Fruit fly (Drosophila melanogaster) whole organism, embryonic: ENCODE results near the gene CG18788.
A peak's percentile ranks its signal among the peaks of the same experiment; 100 is the strongest.

Experiments used
- B-H2 ChIP-seq: fragments of 200-800 bp; sonication (Bioruptor generic); optimal IDR thresholded peaks from 2 replicates; lab custom pipeline; 2018; ENCODE audit warnings: missing biosample characterization, mild to moderate bottlenecking, missing genetic modification characterization
- Bdp1 ChIP-seq: fragments of 200-800 bp; sonication (Bioruptor generic); optimal IDR thresholded peaks from 3 replicates; lab custom pipeline; 2016; ENCODE audit warnings: missing biosample characterization, missing genetic modification characterization
- CG10979 ChIP-seq: fragments of 200-800 bp; sonication (Bioruptor generic); optimal IDR thresholded peaks from 2 replicates; lab custom pipeline; 2018; ENCODE audit warnings: missing biosample characterization, mild to moderate bottlenecking, missing genetic modification characterization, moderate library complexity
- CG11247 ChIP-seq: fragments of 200-800 bp; sonication (Bioruptor generic); IDR thresholded peaks from 2 replicates; pipeline ENCODE4 v1.3.6; 2022; ENCODE audit warnings: missing biosample characterization, missing genetic modification characterization
- CG11456 ChIP-seq: fragments of 200-800 bp; sonication (Bioruptor generic); IDR thresholded peaks from 3 replicates; pipeline ENCODE4 v1.3.6; 2022; ENCODE audit warnings: missing biosample characterization, missing genetic modification characterization
- CG11696 ChIP-seq: fragments of 200-800 bp; sonication (Bioruptor generic); IDR thresholded peaks from 2 replicates; pipeline ENCODE4 v1.3.6; 2022; ENCODE audit warnings: missing biosample characterization, missing genetic modification characterization
- CG1233 ChIP-seq: fragments of 200-800 bp; sonication (Bioruptor generic); optimal IDR thresholded peaks from 4 replicates; lab custom pipeline; 2018; ENCODE audit warnings: missing biosample characterization, mild to moderate bottlenecking, missing genetic modification characterization
- CG12391 ChIP-seq: fragments of 200-800 bp; sonication (Bioruptor generic); optimal IDR thresholded peaks from 3 replicates; lab custom pipeline; 2018; ENCODE audit warnings: missing biosample characterization, mild to moderate bottlenecking, missing genetic modification characterization, moderate library complexity
- CG12659 ChIP-seq: fragments of 200-800 bp; sonication (Bioruptor generic); optimal IDR thresholded peaks from 3 replicates; lab custom pipeline; 2017; ENCODE audit warnings: mild to moderate bottlenecking, missing biosample characterization, missing genetic modification reagents, missing genetic modification characterization
- CG12942 ChIP-seq: fragments of 200-800 bp; sonication (Bioruptor generic); optimal IDR thresholded peaks from 3 replicates; lab custom pipeline; 2016; ENCODE audit warnings: missing biosample characterization, missing genetic modification characterization
- CG14441 ChIP-seq: fragments of 200-800 bp; sonication (Bioruptor generic); IDR thresholded peaks from 2 replicates; pipeline ENCODE4 v1.3.6; 2022; ENCODE audit warnings: missing biosample characterization, missing genetic modification characterization
- CG14965 ChIP-seq: fragments of 200-800 bp; sonication (Bioruptor generic); optimal IDR thresholded peaks from 2 replicates; lab custom pipeline; 2016; ENCODE audit warnings: missing biosample characterization, missing genetic modification characterization, borderline replicate concordance
- CG15601 ChIP-seq: fragments of 200-800 bp; sonication (Bioruptor generic); optimal IDR thresholded peaks from 3 replicates; lab custom pipeline; 2019; ENCODE audit warnings: missing biosample characterization, mild to moderate bottlenecking, missing genetic modification characterization, moderate library complexity
- CG18011 ChIP-seq: fragments of 200-800 bp; sonication (Bioruptor generic); optimal IDR thresholded peaks from 2 replicates; lab custom pipeline; 2017; ENCODE audit warnings: missing biosample characterization, missing genetic modification characterization, mild to moderate bottlenecking, moderate library complexity, missing genotype
- CG18619 ChIP-seq: fragments of 200-800 bp; sonication (Bioruptor generic); optimal IDR thresholded peaks from 3 replicates; lab custom pipeline; 2017; ENCODE audit warnings: missing biosample characterization, mild to moderate bottlenecking, missing genetic modification characterization
- CG31441 ChIP-seq: fragments of 200-800 bp; sonication (Bioruptor generic); IDR thresholded peaks from 2 replicates; pipeline ENCODE4 v1.3.6; 2022; ENCODE audit warnings: missing biosample characterization, missing genetic modification characterization
- CG32767 ChIP-seq: fragments of 200-800 bp; sonication (Bioruptor generic); IDR thresholded peaks from 2 replicates; pipeline ENCODE4 v1.3.6; 2022; ENCODE audit warnings: missing biosample characterization, missing genetic modification characterization
- CG32772 ChIP-seq: fragments of 200-800 bp; sonication (Bioruptor generic); IDR thresholded peaks from 2 replicates; pipeline ENCODE4 v1.3.6; 2022; ENCODE audit warnings: missing biosample characterization, missing genetic modification characterization
- CG3726 ChIP-seq: fragments of 200-800 bp; sonication (Bioruptor generic); IDR thresholded peaks from 3 replicates; pipeline ENCODE4, ENCODE4 v1.3.6; 2022; ENCODE audit warnings: missing biosample characterization, missing genetic modification characterization
- CG5953 ChIP-seq: fragments of 200-800 bp; sonication (Bioruptor generic); IDR thresholded peaks from 2 replicates; pipeline ENCODE4 v1.3.6; 2022; ENCODE audit warnings: missing biosample characterization, missing genetic modification characterization
- CG6791 ChIP-seq: fragments of 200-800 bp; sonication (Bioruptor generic); IDR thresholded peaks from 3 replicates; pipeline ENCODE4 v1.3.6; 2022; ENCODE audit warnings: missing biosample characterization, missing genetic modification characterization; ENCODE audit not compliant: partially characterized antibody
- CG6854 ChIP-seq: fragments of 200-800 bp; sonication (Bioruptor generic); optimal IDR thresholded peaks from 3 replicates; lab custom pipeline; 2017; ENCODE audit warnings: missing biosample characterization, mild to moderate bottlenecking, missing genetic modification characterization
- CG7372 ChIP-seq: fragments of 200-800 bp; sonication (Bioruptor generic); IDR thresholded peaks from 2 replicates; pipeline ENCODE4 v1.3.6; 2022; ENCODE audit warnings: missing biosample characterization, missing genetic modification characterization
- CG9437 ChIP-seq: fragments of 200-800 bp; sonication (Bioruptor generic); optimal IDR thresholded peaks from 2 replicates; lab custom pipeline; 2018; ENCODE audit warnings: missing biosample characterization, mild to moderate bottlenecking, missing genetic modification characterization
- CkIIα-i1 ChIP-seq: fragments of 200-800 bp; sonication (Bioruptor generic); IDR thresholded peaks from 2 replicates; pipeline ENCODE4 v1.3.6; 2022; ENCODE audit warnings: missing biosample characterization, missing genetic modification characterization
- D19A ChIP-seq: fragments of 200-800 bp; optimal IDR thresholded peaks from 3 replicates; lab custom pipeline; 2019; ENCODE audit warnings: missing biosample characterization, mild to moderate bottlenecking, missing genetic modification characterization, moderate library complexity
- Doc3 ChIP-seq: fragments of 200-800 bp; sonication (Bioruptor generic); IDR thresholded peaks from 3 replicates; pipeline ENCODE4 v1.3.6; 2022; ENCODE audit warnings: missing biosample characterization, missing genetic modification characterization; ENCODE audit not compliant: partially characterized antibody
- E2f1 ChIP-seq: fragments of 200-800 bp; sonication (Bioruptor generic); IDR thresholded peaks from 2 replicates; pipeline ENCODE4 v1.3.6; 2022; ENCODE audit warnings: missing biosample characterization, missing genetic modification characterization
- Hr39 ChIP-seq: fragments of >200 bp; optimal IDR thresholded peaks from 2 replicates; lab custom pipeline; 2017
- Xrp1 ChIP-seq: fragments of 200-800 bp; sonication (Bioruptor generic); IDR thresholded peaks from 2 replicates; pipeline ENCODE4 v1.3.6; 2022; ENCODE audit warnings: missing biosample characterization, missing genetic modification characterization
- aop ChIP-seq: fragments of 200-800 bp; sonication (Bioruptor generic); IDR thresholded peaks from 2 replicates; pipeline ENCODE4 v1.3.6; 2022; ENCODE audit warnings: missing biosample characterization, missing genetic modification characterization
- dati ChIP-seq: fragments of 200-800 bp; sonication (Bioruptor generic); IDR thresholded peaks from 2 replicates; pipeline ENCODE4 v1.3.6; 2022; ENCODE audit warnings: missing biosample characterization, missing genetic modification characterization
- ewg ChIP-seq: fragments of 200-800 bp; sonication (Bioruptor generic); optimal IDR thresholded peaks from 3 replicates; lab custom pipeline; 2017; ENCODE audit warnings: mild to moderate bottlenecking, missing biosample characterization, missing genetic modification reagents, missing genetic modification characterization
- fd102C ChIP-seq: fragments of 200-800 bp; sonication (Bioruptor generic); optimal IDR thresholded peaks from 2 replicates; lab custom pipeline; 2018; ENCODE audit warnings: missing biosample characterization, mild to moderate bottlenecking, missing genetic modification characterization, moderate library complexity
- gem ChIP-seq: fragments of 200-800 bp; sonication (Bioruptor generic); optimal IDR thresholded peaks from 2 replicates; lab custom pipeline; 2019; ENCODE audit warnings: missing biosample characterization, mild to moderate bottlenecking, missing genetic modification characterization, moderate library complexity
- gsb ChIP-seq: fragments of 200-800 bp; sonication (Bioruptor generic); IDR thresholded peaks from 2 replicates; pipeline ENCODE4 v1.3.6; 2022; ENCODE audit warnings: missing biosample characterization, missing genetic modification characterization
- ken ChIP-seq: fragments of 200-800 bp; sonication (Bioruptor generic); IDR thresholded peaks from 3 replicates; pipeline ENCODE4 v1.3.6; 2022; ENCODE audit warnings: missing biosample characterization, missing genetic modification characterization
- oc ChIP-seq: fragments of 200-800 bp; sonication (Bioruptor generic); optimal IDR thresholded peaks from 2 replicates; lab custom pipeline; 2018; ENCODE audit warnings: missing biosample characterization, mild to moderate bottlenecking, missing genetic modification characterization, moderate library complexity
- pzg ChIP-seq: fragments of 200-800 bp; sonication (Bioruptor generic); optimal IDR thresholded peaks from 3 replicates; lab custom pipeline; 2018; ENCODE audit warnings: missing biosample characterization, mild to moderate bottlenecking, missing genetic modification characterization, moderate library complexity
- sim ChIP-seq: fragments of 200-800 bp; sonication (Bioruptor generic); IDR thresholded peaks from 2 replicates; pipeline ENCODE4 v1.3.6; 2022; ENCODE audit warnings: missing biosample characterization, missing genetic modification characterization
- sisA ChIP-seq: fragments of 200-800 bp; sonication (Bioruptor generic); IDR thresholded peaks from 2 replicates; pipeline ENCODE4 v1.3.6; 2022; ENCODE audit warnings: missing biosample characterization, missing genetic modification characterization
- ssp ChIP-seq: fragments of 200-800 bp; sonication (Bioruptor generic); IDR thresholded peaks from 2 replicates; pipeline ENCODE4 v1.3.6; 2022; ENCODE audit warnings: missing biosample characterization, missing genetic modification characterization
- twi ChIP-seq: fragments of 200-800 bp; optimal IDR thresholded peaks from 2 replicates; lab custom pipeline; 2019; ENCODE audit warnings: missing biosample characterization, mild to moderate bottlenecking, missing genetic modification characterization, moderate library complexity
- z ChIP-seq: fragments of 200-800 bp; sonication (Bioruptor generic); IDR thresholded peaks from 3 replicates; pipeline ENCODE4 v1.3.6; 2022; ENCODE audit warnings: missing biosample characterization, missing genetic modification characterization
- zfh2 ChIP-seq: fragments of 200-800 bp; sonication (Bioruptor generic); optimal IDR thresholded peaks from 2 replicates; lab custom pipeline; 2016; ENCODE audit warnings: missing biosample characterization, missing genetic modification characterization

The CG18788 gene

dm6 chr2L:12049133-12049532, 15.1 kb downstream of the CG18788 start, which contains the start of gene PLCXD (continued):
- TF ChIP-seq CG6791 (GFP tag; lab: Robert Waterston, UW) (no peak), fd102C (GFP tag; lab: Kevin White, UChicago) (no peak), z (GFP tag; lab: Robert Waterston, UW) (peak; percentile 67; the same call in 2 of the 3 replicates), Doc3 (GFP tag; lab: Robert Waterston, UW) (no peak), CG18011 (GFP tag; lab: Kevin White, UChicago) (no peak), D19A (tag; lab: Kevin White, UChicago) (peak; percentile 14), oc (tag; lab: Kevin White, UChicago) (no peak), CG18619 (GFP tag; lab: Kevin White, UChicago) (no peak), CG6854 (no peak), CG15601 (tag; lab: Kevin White, UChicago) (peak; percentile 38), CG11456 (GFP tag; lab: Robert Waterston, UW) (no peak), ewg (GFP tag; lab: Kevin White, UChicago) (no peak), CG12659 (GFP tag; lab: Kevin White, UChicago) (no peak), CG11247 (GFP tag; lab: Robert Waterston, UW) (no peak), B-H2 (GFP tag; lab: Kevin White, UChicago) (no peak), gem (tag; lab: Kevin White, UChicago) (peak; percentile 31), pzg (GFP tag; lab: Kevin White, UChicago) (no peak), twi (tag; lab: Kevin White, UChicago) (no peak), CG12942 (GFP tag; lab: Kevin White, UChicago) (no peak), sim (GFP tag; lab: Robert Waterston, UW) (no peak), CG14441 (GFP tag; lab: Robert Waterston, UW) (no peak), CG10979 (tag; lab: Kevin White, UChicago) (no peak), CG1233 (no peak), aop (GFP tag; lab: Robert Waterston, UW) (no peak), CG5953 (GFP tag; lab: Robert Waterston, UW) (no peak), ken (GFP tag; lab: Robert Waterston, UW) (no peak), CG11696 (GFP tag; lab: Robert Waterston, UW) (no peak), CG14965 (GFP tag; lab: Kevin White, UChicago) (no peak), dati (no peak), CG7372 (GFP tag; lab: Robert Waterston, UW) (no peak), Bdp1 (GFP tag; lab: Kevin White, UChicago) (no peak), CG32772 (no peak), gsb (GFP tag; lab: Robert Waterston, UW) (no peak), Xrp1 (no peak), ssp (GFP tag; lab: Robert Waterston, UW) (no peak), CkIIα-i1 (GFP tag; lab: Robert Waterston, UW) (no peak), sisA (GFP tag; lab: Robert Waterston, UW) (no peak), Hr39 (no peak), zfh2 (no peak), CG31441 (GFP tag; lab: Robert Waterston, UW) (0 out of 2 replicates have a peak, but pooled peaks have one; percentile 32), CG3726 (no peak), CG9437 (GFP tag; lab: Kevin White, UChicago) (no peak), CG32767 (GFP tag; lab: Robert Waterston, UW) (no peak), E2f1 (GFP tag; lab: Robert Waterston, UW) (no peak), CG12391 (tag; lab: Kevin White, UChicago) (no peak)
